Fruit fly (Drosophila melanogaster) whole organism, embryonic: ENCODE measurements around the gene CG31313.

Experiments
- Abd-B ChIP-seq: fragments of 200-800 bp; sonication (Bioruptor generic); optimal IDR thresholded peaks from 2 replicates; lab custom pipeline; 2018; ENCODE audit warnings: missing biosample characterization, mild to moderate bottlenecking, missing genetic modification characterization, moderate library complexity
- CG11085 ChIP-seq: fragments of 200-800 bp; sonication (Bioruptor generic); IDR thresholded peaks from 2 replicates; pipeline ENCODE4 v1.3.6; 2022; ENCODE audit warnings: missing biosample characterization, missing genetic modification characterization
- CG12391 ChIP-seq: fragments of 200-800 bp; sonication (Bioruptor generic); optimal IDR thresholded peaks from 3 replicates; lab custom pipeline; 2018; ENCODE audit warnings: missing biosample characterization, mild to moderate bottlenecking, missing genetic modification characterization, moderate library complexity
- CG12769 ChIP-seq: fragments of 200-800 bp; sonication (Bioruptor generic); optimal IDR thresholded peaks from 2 replicates; lab custom pipeline; 2019; ENCODE audit warnings: missing biosample characterization, mild to moderate bottlenecking, missing genetic modification characterization, moderate library complexity
- CG14860 ChIP-seq: fragments of 200-800 bp; sonication (Bioruptor generic); IDR thresholded peaks from 3 replicates; pipeline ENCODE4 v1.3.6; 2022; ENCODE audit warnings: missing biosample characterization, missing genetic modification characterization; ENCODE audit not compliant: partially characterized antibody
- CG16815 ChIP-seq: fragments of 200-800 bp; sonication (Bioruptor generic); optimal IDR thresholded peaks from 3 replicates; lab custom pipeline; 2017; ENCODE audit warnings: missing biosample characterization, mild to moderate bottlenecking, missing genetic modification characterization
- CG1832 ChIP-seq: fragments of 200-800 bp; sonication (Bioruptor generic); optimal IDR thresholded peaks from 2 replicates; lab custom pipeline; 2017; ENCODE audit warnings: missing biosample characterization, mild to moderate bottlenecking, missing genetic modification characterization, inconsistent platforms
- CG31441 ChIP-seq: fragments of 200-800 bp; sonication (Bioruptor generic); IDR thresholded peaks from 2 replicates; pipeline ENCODE4 v1.3.6; 2022; ENCODE audit warnings: missing biosample characterization, missing genetic modification characterization
- CG3838 ChIP-seq: fragments of 200-800 bp; sonication (Bioruptor generic); optimal IDR thresholded peaks from 3 replicates; lab custom pipeline; 2016; ENCODE audit warnings: missing biosample characterization, missing genetic modification characterization
- CG7786 ChIP-seq: fragments of 200-800 bp; sonication (Bioruptor generic); optimal IDR thresholded peaks from 2 replicates; lab custom pipeline; 2016; ENCODE audit warnings: missing biosample characterization, missing genetic modification characterization
- CG8281 ChIP-seq: fragments of 200-800 bp; sonication (Bioruptor generic); optimal IDR thresholded peaks from 2 replicates; lab custom pipeline; 2018; ENCODE audit warnings: missing biosample characterization, mild to moderate bottlenecking, missing genetic modification characterization, moderate library complexity
- CG8359 ChIP-seq: fragments of 200-800 bp; sonication (Bioruptor generic); optimal IDR thresholded peaks from 2 replicates; lab custom pipeline; 2017; ENCODE audit warnings: missing biosample characterization, mild to moderate bottlenecking, missing genetic modification characterization, borderline replicate concordance
- CG8765 ChIP-seq: fragments of 200-800 bp; sonication (Bioruptor generic); IDR thresholded peaks from 2 replicates; pipeline ENCODE4 v1.3.6; 2022; ENCODE audit warnings: missing biosample characterization, missing genetic modification characterization
- CG9215 ChIP-seq: fragments of 200-800 bp; sonication (Bioruptor generic); IDR thresholded peaks from 2 replicates; pipeline ENCODE4 v1.3.6; 2022; ENCODE audit warnings: missing biosample characterization, missing genetic modification characterization
- CG9797 ChIP-seq: fragments of 200-800 bp; sonication (Bioruptor generic); optimal IDR thresholded peaks from 3 replicates; lab custom pipeline; 2018; ENCODE audit warnings: missing biosample characterization, mild to moderate bottlenecking, missing genetic modification characterization
- CHES-1-like ChIP-seq: fragments of 200-800 bp; sonication (Bioruptor generic); optimal IDR thresholded peaks from 2 replicates; lab custom pipeline; 2016; ENCODE audit warnings: missing biosample characterization, missing genetic modification characterization
- Chrac-16 ChIP-seq: fragments of 200-800 bp; sonication (Bioruptor generic); optimal IDR thresholded peaks from 3 replicates; lab custom pipeline; 2016; ENCODE audit warnings: missing biosample characterization, missing genetic modification characterization
- CkIIα-i1 ChIP-seq: fragments of 200-800 bp; sonication (Bioruptor generic); IDR thresholded peaks from 2 replicates; pipeline ENCODE4 v1.3.6; 2022; ENCODE audit warnings: missing biosample characterization, missing genetic modification characterization
- Dad ChIP-seq: fragments of 200-800 bp; sonication (Bioruptor generic); optimal IDR thresholded peaks from 3 replicates; lab custom pipeline; 2016; ENCODE audit warnings: missing biosample characterization, missing genetic modification characterization
- Dfd ChIP-seq, 2 experiments: fragments of >200 bp; optimal IDR thresholded peaks; 2 replicates each; lab custom pipeline; 2017; ENCODE audit warnings: missing biosample characterization in 2 of 2, missing genetic modification characterization in 2 of 2
- ERR ChIP-seq: fragments of 200-800 bp; sonication (Bioruptor generic); optimal IDR thresholded peaks from 2 replicates; lab custom pipeline; 2016; ENCODE audit warnings: missing biosample characterization, missing genetic modification characterization
- Ets97D ChIP-seq: fragments of 200-800 bp; sonication (Bioruptor generic); optimal IDR thresholded peaks from 3 replicates; lab custom pipeline; 2016; ENCODE audit warnings: missing biosample characterization, missing genetic modification characterization
- HHEX ChIP-seq: fragments of 200-800 bp; sonication (Bioruptor generic); optimal IDR thresholded peaks from 3 replicates; lab custom pipeline; 2017; ENCODE audit warnings: missing biosample characterization, mild to moderate bottlenecking, missing genetic modification characterization, missing genetic modification reagents
- Lpt ChIP-seq: fragments of >200 bp; optimal IDR thresholded peaks from 2 replicates; lab custom pipeline; 2018; ENCODE audit warnings: missing biosample characterization, missing genetic modification characterization
- Mad ChIP-seq: fragments of 200-800 bp; sonication (Bioruptor generic); optimal IDR thresholded peaks from 2 replicates; lab custom pipeline; 2016; ENCODE audit warnings: missing biosample characterization, missing genetic modification characterization
- Mrtf ChIP-seq: fragments of 200-800 bp; sonication (Bioruptor generic); IDR thresholded peaks from 3 replicates; pipeline ENCODE4 v1.3.6; 2022; ENCODE audit warnings: missing biosample characterization, missing genetic modification characterization
- NfI ChIP-seq: fragments of 200-800 bp; sonication (Bioruptor generic); optimal IDR thresholded peaks from 3 replicates; lab custom pipeline; 2018; ENCODE audit warnings: missing biosample characterization, mild to moderate bottlenecking, missing genetic modification characterization, moderate library complexity
- Sry-δ ChIP-seq: fragments of 200-800 bp; sonication (Bioruptor generic); optimal IDR thresholded peaks from 2 replicates; lab custom pipeline; 2016; ENCODE audit warnings: missing biosample characterization, missing genetic modification characterization
- Taf1 ChIP-seq: fragments of 200-800 bp; sonication (Bioruptor generic); IDR thresholded peaks from 2 replicates; pipeline ENCODE4 v1.3.6; 2022; ENCODE audit warnings: missing biosample characterization, missing genetic modification characterization
- Xrp1 ChIP-seq: fragments of 200-800 bp; sonication (Bioruptor generic); IDR thresholded peaks from 2 replicates; pipeline ENCODE4 v1.3.6; 2022; ENCODE audit warnings: missing biosample characterization, missing genetic modification characterization
- ab ChIP-seq: fragments of 200-800 bp; sonication (Bioruptor generic); optimal IDR thresholded peaks from 2 replicates; lab custom pipeline; 2016; ENCODE audit warnings: missing biosample characterization, missing genetic modification characterization
- ap ChIP-seq: fragments of 200-800 bp; sonication (Bioruptor generic); IDR thresholded peaks from 2 replicates; pipeline ENCODE4 v1.3.6; 2022; ENCODE audit warnings: missing biosample characterization, missing genetic modification characterization
- ara ChIP-seq: fragments of 200-800 bp; sonication (Bioruptor generic); IDR thresholded peaks from 2 replicates; pipeline ENCODE4 v1.3.6; 2022; ENCODE audit warnings: missing biosample characterization, missing genetic modification characterization
- ato ChIP-seq: fragments of 200-800 bp; sonication (Bioruptor generic); IDR thresholded peaks from 2 replicates; pipeline ENCODE4 v1.3.6; 2022; ENCODE audit warnings: missing biosample characterization, missing genetic modification characterization; ENCODE audit not compliant: partially characterized antibody
- bowl ChIP-seq: fragments of 200-800 bp; sonication (Bioruptor generic); IDR thresholded peaks from 2 replicates; pipeline ENCODE4 v1.3.6; 2022; ENCODE audit warnings: missing biosample characterization, missing genetic modification characterization
- br ChIP-seq: fragments of >200 bp; optimal IDR thresholded peaks from 2 replicates; lab custom pipeline; 2017
- cwo ChIP-seq: fragments of 200-800 bp; sonication (Bioruptor generic); optimal IDR thresholded peaks from 3 replicates; lab custom pipeline; 2017; ENCODE audit warnings: missing biosample characterization, missing genetic modification characterization, mild to moderate bottlenecking, moderate library complexity, missing genetic modification reagents
- en ChIP-seq: fragments of 200-800 bp; sonication (Bioruptor generic); optimal IDR thresholded peaks from 2 replicates; lab custom pipeline; 2016; ENCODE audit warnings: missing biosample characterization, missing genetic modification characterization
- fd102C ChIP-seq: fragments of 200-800 bp; sonication (Bioruptor generic); optimal IDR thresholded peaks from 2 replicates; lab custom pipeline; 2018; ENCODE audit warnings: missing biosample characterization, mild to moderate bottlenecking, missing genetic modification characterization, moderate library complexity
- gce ChIP-seq: fragments of 200-800 bp; sonication (Bioruptor generic); IDR thresholded peaks from 3 replicates; pipeline ENCODE4 v1.3.6; 2022; ENCODE audit warnings: missing biosample characterization, missing genetic modification characterization
- ken ChIP-seq: fragments of 200-800 bp; sonication (Bioruptor generic); IDR thresholded peaks from 3 replicates; pipeline ENCODE4 v1.3.6; 2022; ENCODE audit warnings: missing biosample characterization, missing genetic modification characterization
- lilli ChIP-seq: fragments of 200-800 bp; sonication (Bioruptor generic); optimal IDR thresholded peaks from 3 replicates; lab custom pipeline; 2016; ENCODE audit warnings: missing biosample characterization, missing genetic modification characterization
- rib ChIP-seq: fragments of 200-800 bp; sonication (Bioruptor generic); IDR thresholded peaks from 2 replicates; pipeline ENCODE4 v1.3.6; 2022; ENCODE audit warnings: missing biosample characterization, missing genetic modification characterization
- sd ChIP-seq: fragments of 200-800 bp; sonication (Bioruptor generic); optimal IDR thresholded peaks from 3 replicates; lab custom pipeline; 2018; ENCODE audit warnings: missing biosample characterization, mild to moderate bottlenecking, missing genetic modification characterization, moderate library complexity
- shn ChIP-seq: fragments of 200-800 bp; sonication (Bioruptor generic); optimal IDR thresholded peaks from 3 replicates; lab custom pipeline; 2016; ENCODE audit warnings: missing biosample characterization, missing genetic modification characterization
- slp2 ChIP-seq: fragments of 200-800 bp; sonication (Bioruptor generic); optimal IDR thresholded peaks from 2 replicates; lab custom pipeline; 2016; ENCODE audit warnings: missing biosample characterization, missing genetic modification characterization
- tna ChIP-seq: fragments of 200-800 bp; sonication (Bioruptor generic); IDR thresholded peaks from 2 replicates; pipeline ENCODE4 v1.3.6; 2022; ENCODE audit warnings: missing biosample characterization, missing genetic modification characterization; ENCODE audit not compliant: partially characterized antibody
- ttk ChIP-seq: fragments of 200-800 bp; sonication (Bioruptor generic); IDR thresholded peaks from 2 replicates; pipeline ENCODE4 v2.1.2; 2022; ENCODE audit warnings: missing biosample characterization, missing genetic modification characterization
- twi ChIP-seq: fragments of 200-800 bp; optimal IDR thresholded peaks from 2 replicates; lab custom pipeline; 2019; ENCODE audit warnings: missing biosample characterization, mild to moderate bottlenecking, missing genetic modification characterization, moderate library complexity
- unc-4 ChIP-seq: fragments of 200-800 bp; sonication (Bioruptor generic); IDR thresholded peaks from 2 replicates; pipeline ENCODE4 v1.3.6; 2022; ENCODE audit warnings: missing biosample characterization, missing genetic modification characterization; ENCODE audit not compliant: partially characterized antibody
- wor ChIP-seq: fragments of 200-800 bp; sonication (Bioruptor generic); IDR thresholded peaks from 2 replicates; pipeline ENCODE4 v1.3.6; 2022; ENCODE audit warnings: missing biosample characterization, missing genetic modification characterization

The CG31313 gene

dm6 chr3R:14558383-14558883, 8.8 kb downstream of the CG31313 start (continued):
- no peak for TF ChIP-seq Dfd (GFP tag; optimal IDR thresholded peaks at IDR 0.05; lab: Kevin White, UChicago)
- peak; percentile 85; the same call in 1 of the 2 replicates for TF ChIP-seq ttk (GFP tag; lab: Robert Waterston, UW)
- peak; percentile 82 for TF ChIP-seq CG8359 (GFP tag; lab: Kevin White, UChicago)
- peak; percentile 77; the same call in 2 of the 3 replicates for TF ChIP-seq Mrtf (GFP tag; lab: Robert Waterston, UW)
- peak; percentile 93 for TF ChIP-seq CG12391
- TF ChIP-seq ara (GFP tag; lab: Robert Waterston, UW), result peak; percentile 64
- peak; percentile 94 for TF ChIP-seq NfI (GFP tag; lab: Kevin White, UChicago)
- peak; percentile 93 for TF ChIP-seq CHES-1-like (GFP tag; lab: Kevin White, UChicago)
- peak; percentile 85 for TF ChIP-seq ERR (GFP tag; lab: Kevin White, UChicago)
- TF ChIP-seq CkIIα-i1 (GFP tag; lab: Robert Waterston, UW), result peak; percentile 19; the same call in 1 of the 2 replicates
- peak; percentile 88 for TF ChIP-seq Abd-B (GFP tag; lab: Kevin White, UChicago)
- TF ChIP-seq sd (tag; lab: Kevin White, UChicago), result no peak
- TF ChIP-seq CG8281, result peak; percentile 65
- no peak for TF ChIP-seq Lpt (GFP tag; lab: Kevin White, UChicago)
- TF ChIP-seq rib, result peak; percentile 83
- no peak for TF ChIP-seq CG9797
- TF ChIP-seq CG3838 (GFP tag; lab: Kevin White, UChicago), result peak; percentile 48
- TF ChIP-seq CG16815 (GFP tag; lab: Kevin White, UChicago), result peak; percentile 73
- TF ChIP-seq ab (GFP tag; lab: Kevin White, UChicago), result peak; percentile 50
- TF ChIP-seq CG12769, result peak; percentile 77
- TF ChIP-seq Mad (GFP tag; lab: Kevin White, UChicago), result peak; percentile 75
- TF ChIP-seq br (lab: Kevin White, UChicago), result no peak
- TF ChIP-seq Chrac-16 (GFP tag; lab: Kevin White, UChicago), result peak; percentile 87
- TF ChIP-seq Ets97D, result peak; percentile 65
- TF ChIP-seq CG8765 (GFP tag; lab: Robert Waterston, UW), result peak; percentile 52; the same call in 1 of the 2 replicates
- TF ChIP-seq Sry-δ (GFP tag; lab: Kevin White, UChicago), result peak; percentile 57
- no peak for TF ChIP-seq CG14860 (GFP tag; lab: Robert Waterston, UW)
- peak; percentile 94 for TF ChIP-seq lilli (GFP tag; lab: Kevin White, UChicago)
- no peak for TF ChIP-seq fd102C (GFP tag; lab: Kevin White, UChicago)
- TF ChIP-seq cwo, result peak; percentile 2
- peak; percentile 86 for TF ChIP-seq wor (GFP tag; lab: Robert Waterston, UW)
- peak; percentile 73 for TF ChIP-seq twi (tag; lab: Kevin White, UChicago)
- TF ChIP-seq en (GFP tag; lab: Kevin White, UChicago), result peak; percentile 78
- no peak for TF ChIP-seq ato (GFP tag; lab: Robert Waterston, UW)
- TF ChIP-seq Taf1 (GFP tag; lab: Robert Waterston, UW), result peak; percentile 68
- TF ChIP-seq HHEX (GFP tag; lab: Kevin White, UChicago), result peak; percentile 94
- peak; percentile 36; the same call in 1 of the 2 replicates for TF ChIP-seq tna (GFP tag; lab: Robert Waterston, UW)
- TF ChIP-seq CG1832, result no peak
- peak; percentile 82 for TF ChIP-seq CG9215 (GFP tag; lab: Robert Waterston, UW)
- peak; percentile 79 for TF ChIP-seq bowl
- no peak for TF ChIP-seq unc-4 (GFP tag; lab: Robert Waterston, UW)
- TF ChIP-seq slp2, result peak; percentile 83
- TF ChIP-seq shn (GFP tag; lab: Kevin White, UChicago), result peak; percentile 88
- peak; percentile 56; the same call in 1 of the 2 replicates for TF ChIP-seq CG11085 (GFP tag; lab: Robert Waterston, UW)
- peak; percentile 90 for TF ChIP-seq ken
- peak; percentile 87 for TF ChIP-seq Dad
- peak; percentile 82 for TF ChIP-seq Xrp1 (GFP tag; lab: Robert Waterston, UW)
- TF ChIP-seq ap (GFP tag; lab: Robert Waterston, UW), result peak; percentile 66; the same call in 1 of the 2 replicates
- TF ChIP-seq CG7786 (GFP tag; lab: Kevin White, UChicago), result peak; percentile 90
- TF ChIP-seq CG31441 (GFP tag; lab: Robert Waterston, UW), result peak; percentile 96
- no peak for TF ChIP-seq gce (GFP tag; lab: Robert Waterston, UW)
